Worm (Caenorhabditis elegans) whole organism, L4 larva: ENCODE measurements around the gene arl-3.

Experiments used
- T20F7.1 ChIP-seq: fragments of 200-800 bp; sonication (Bioruptor generic); optimal IDR thresholded peaks from 2 replicates; lab custom pipeline; 2018; ENCODE audit warnings: mild to moderate bottlenecking, missing genetic modification characterization, missing compliant biosample characterization
- ceh-28 ChIP-seq: fragments of 150-350 bp; optimal IDR thresholded peaks from 2 replicates; lab custom pipeline; 2014; ENCODE audit warnings: missing biosample characterization, missing genetic modification reagents, missing genetic modification characterization
- daf-16 ChIP-seq, 3 experiments: sonication (generic microtip); optimal IDR thresholded peaks; 2 replicates each; lab custom pipeline; 2016 to 2017; ENCODE audit warnings: missing genetic modification characterization in 3 of 3, missing genetic modification reagents in 3 of 3, mild to moderate bottlenecking in 2 of 3, missing compliant biosample characterization in 2 of 3, missing biosample characterization in 1 of 3, moderate library complexity in 1 of 3
- lsy-2 ChIP-seq, 2 experiments: fragments of 150-350 bp in 1 of 2; sonication (generic microtip) in 1 of 2; optimal IDR thresholded peaks; 2 replicates each; lab custom pipeline; 2014 to 2017; ENCODE audit warnings: missing biosample characterization in 2 of 2, missing genetic modification characterization in 2 of 2
- madf-5 ChIP-seq, 2 experiments: fragments of 200-800 bp; sonication (Bioruptor generic); IDR thresholded peaks; 2 replicates each; pipeline ENCODE4 v1.3.6; 2022; ENCODE audit warnings: missing compliant biosample characterization in 2 of 2, missing genetic modification characterization in 2 of 2
- nhr-237 ChIP-seq: sonication (generic microtip); optimal IDR thresholded peaks from 2 replicates; lab custom pipeline; 2017; ENCODE audit warnings: missing biosample characterization, missing genetic modification characterization
- nhr-25 ChIP-seq: sonication (generic microtip); optimal IDR thresholded peaks from 2 replicates; lab custom pipeline; 2017; ENCODE audit warnings: missing genetic modification characterization, mild to moderate bottlenecking, missing compliant biosample characterization, antibody characterized with exemption, moderate library complexity, borderline replicate concordance; ENCODE audit not compliant: insufficient read depth
- snpc-4 ChIP-seq: fragments of 150-350 bp; optimal IDR thresholded peaks from 2 replicates; lab custom pipeline; 2014; ENCODE audit warnings: missing biosample characterization, missing genetic modification characterization
- unc-62 ChIP-seq, 3 experiments: fragments of 150-350 bp in 1 of 3; sonication (generic microtip); optimal IDR thresholded peaks in 2 of 3; peaks in 1 of 3; 1 replicate in 1 of 3; 2 replicates in 2 of 3; lab custom pipeline; 2014 to 2017; ENCODE audit warnings: missing biosample characterization in 3 of 3, missing genetic modification characterization in 3 of 3, missing genetic modification reagents in 3 of 3, missing genotype in 1 of 3
- ztf-11 ChIP-seq: fragments of 150-350 bp; optimal IDR thresholded peaks from 2 replicates; lab custom pipeline; 2014; ENCODE audit warnings: missing biosample characterization, missing genetic modification characterization

ce11 chrII:14604261-14604660 is 2.0 kb upstream of the arl-3 start:
- TF ChIP-seq T20F7.1 (no peak), lsy-2 (tag; optimal IDR thresholded peaks at IDR 0.05; lab: Kevin White, UChicago) (no peak), snpc-4 (tag; lab: Kevin White, UChicago) (no peak), nhr-25 (tag; lab: Kevin White, UChicago) (no peak), unc-62 (GFP tag; optimal IDR thresholded peaks at IDR 0.05 in 1 of 2; lab: Kevin White, UChicago) (no peak), unc-62 (tag; optimal IDR thresholded peaks at IDR 0.05; lab: Kevin White, UChicago) (no peak), madf-5 (GFP tag; IDR thresholded peaks at IDR 0.05; lab: Robert Waterston, UW) (no peak), daf-16 (GFP tag; optimal IDR thresholded peaks at IDR 0.05; lab: Kevin White, UChicago) (no peak), daf-16 (tag; optimal IDR thresholded peaks at IDR 0.05; lab: Kevin White, UChicago) (peak; percentile 50), nhr-237 (no peak), ceh-28 (tag; lab: Kevin White, UChicago) (no peak), ztf-11 (tag; lab: Kevin White, UChicago) (no peak)
